Worm (Caenorhabditis elegans) whole organism, L3 larva: ENCODE results near the gene clec-215.

Experiments used
- R02D3.7 ChIP-seq: fragments of 150-350 bp; optimal IDR thresholded peaks from 2 replicates; lab custom pipeline; 2014; ENCODE audit warnings: missing biosample characterization, missing genetic modification characterization
- daf-12 ChIP-seq: fragments of 150-350 bp; optimal IDR thresholded peaks from 2 replicates; lab custom pipeline; 2014; ENCODE audit warnings: missing biosample characterization, missing genetic modification reagents, missing genetic modification characterization
- jun-1 ChIP-seq: fragments of 150-350 bp; optimal IDR thresholded peaks from 2 replicates; lab custom pipeline; 2014; ENCODE audit warnings: missing biosample characterization, missing genetic modification reagents, missing genetic modification characterization

ce11 chrV:7629504-7629903 lies 17.4 kb downstream of the clec-215 start, which contains the start of gene srd-30:
- TF ChIP-seq R02D3.7 (tag; lab: Kevin White, UChicago) (no peak), jun-1 (tag; lab: Kevin White, UChicago) (no peak), daf-12 (tag; lab: Kevin White, UChicago) (no peak)
